Worm (Caenorhabditis elegans): ENCODE measurements around the gene T11B7.2.

Gene T11B7.2

DNA sequence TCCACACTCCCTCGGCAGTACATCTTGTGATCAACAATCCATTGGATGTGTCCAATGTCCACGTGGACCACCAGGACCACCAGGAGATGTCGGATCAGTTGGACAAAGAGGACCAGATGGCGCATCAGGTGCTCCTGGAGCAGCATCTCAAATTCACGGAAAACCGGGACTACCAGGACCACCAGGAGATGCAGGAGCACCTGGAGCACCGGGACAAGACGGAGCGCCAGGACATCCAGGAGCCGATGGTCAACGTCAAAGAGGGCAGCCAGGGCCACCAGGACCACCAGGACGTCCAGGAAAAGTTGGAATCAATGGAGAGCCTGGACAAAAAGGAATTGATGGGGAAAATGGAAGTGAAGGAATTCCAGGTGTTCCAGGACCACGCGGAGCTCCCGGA is 4.6 kb upstream of the T11B7.2 start:
- TF ChIP-seq nhr-77 (tag; optimal IDR thresholded peaks at IDR 0.05) (no peak), unc-130 (tag; optimal IDR thresholded peaks at IDR 0.05) (no peak), fkh-4 (tag; optimal IDR thresholded peaks at IDR 0.05; ENCODE audit: borderline replicate concordance) (no peak), efl-1 (optimal IDR thresholded peaks at IDR 0.05) (no peak), efl-1 (GFP tag; optimal IDR thresholded peaks at IDR 0.05 in 1 of 2) (peak in 1 of 2 experiments; percentile 56)

DNA sequence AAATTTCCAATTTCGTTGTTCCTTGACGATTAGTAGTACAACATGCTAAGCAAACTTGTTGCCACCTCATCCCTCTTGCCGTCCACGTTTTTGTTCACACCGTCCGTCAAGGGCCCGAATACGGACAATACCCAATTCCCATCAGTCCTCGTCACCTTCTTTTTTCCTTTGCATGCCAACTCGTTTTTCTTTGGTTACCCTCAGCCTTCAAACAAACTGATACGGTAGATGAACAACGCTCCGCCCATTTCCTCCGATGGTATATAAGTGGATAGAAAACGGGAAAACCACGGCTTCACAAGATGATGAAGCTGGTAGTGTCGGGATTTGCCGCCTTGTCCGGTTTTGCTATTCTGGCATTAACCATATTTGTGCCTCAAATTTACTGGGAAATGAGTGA is 3.6 kb upstream of the T11B7.2 start, which contains the start of gene col-118:
Gene col-118, plus strand, starts transcription at position 301 of the 400 bp plus-strand sequence.
- TF ChIP-seq nhr-90 (tag; optimal IDR thresholded peaks at IDR 0.05; ENCODE audit: poor library complexity) (no peak), ceh-8 (GFP tag; optimal IDR thresholded peaks at IDR 0.05) (no peak), sup-37 (GFP tag; optimal IDR thresholded peaks at IDR 0.05) (no peak), mep-1 (tag; optimal IDR thresholded peaks at IDR 0.05) (no peak), tlp-1 (tag; optimal IDR thresholded peaks at IDR 0.05) (no peak), nhr-19 (GFP tag; conservative IDR thresholded peaks at IDR 0.05) (no peak), isw-1 (GFP tag; IDR thresholded peaks at IDR 0.05) (no peak), zip-4 (GFP tag; optimal IDR thresholded peaks at IDR 0.05) (no peak)

- TF ChIP-seq lin-14 (GFP tag; optimal IDR thresholded peaks at IDR 0.05) (no peak), elt-2 (tag; optimal IDR thresholded peaks at IDR 0.05) (peak; percentile 68), efl-1 (optimal IDR thresholded peaks at IDR 0.05) (no peak), efl-1 (GFP tag; optimal IDR thresholded peaks at IDR 0.05 in 1 of 2) (peak in 1 of 2 experiments; percentile 50), ztf-4 (tag; optimal IDR thresholded peaks at IDR 0.05) (no peak), unc-30 (tag; optimal IDR thresholded peaks at IDR 0.05) (no peak), lin-13 (GFP tag; optimal IDR thresholded peaks at IDR 0.05) (no peak), nhr-12 (tag; optimal IDR thresholded peaks at IDR 0.05) (no peak), unc-62 (GFP tag; optimal IDR thresholded peaks at IDR 0.05) (no peak), ces-1 (GFP tag; optimal IDR thresholded peaks at IDR 0.05) (no peak), lsy-2 (tag; optimal IDR thresholded peaks at IDR 0.05) (no peak)
Measured at ce11 chrIV:8845922-8846321, 1.6 kb upstream of the T11B7.2 start.

ce11 chrIV:8840161-8840765 is 4.1 kb downstream of the T11B7.2 start, which contains the start of the genes T28C6.11 and T11B7.1:
TSS of gene T28C6.11 (minus strand) at chrIV:8840261.
TSS of gene T11B7.1 (plus strand) at chrIV:8840715.
- TF ChIP-seq pag-3 (tag; optimal IDR thresholded peaks at IDR 0.05; ENCODE audit: borderline replicate concordance, insufficient read depth) (no peak), ceh-88 (GFP tag; IDR thresholded peaks at IDR 0.05) (no peak), lin-13 (GFP tag; optimal IDR thresholded peaks at IDR 0.05) (no peak), ceh-8 (GFP tag; optimal IDR thresholded peaks at IDR 0.05) (no peak), nhr-28 (tag; optimal IDR thresholded peaks at IDR 0.05) (no peak), fkh-10 (GFP tag; optimal IDR thresholded peaks at IDR 0.05) (no peak), nhr-76 (tag; optimal IDR thresholded peaks at IDR 0.05) (no peak), mab-9 (GFP tag; IDR thresholded peaks at IDR 0.05) (no peak), ets-5 (GFP tag; IDR thresholded peaks at IDR 0.05) (no peak), aha-1 (tag; optimal IDR thresholded peaks at IDR 0.05) (no peak), pax-3 (tag; optimal IDR thresholded peaks at IDR 0.05) (no peak)

ce11 chrIV:8830591-8830990 is 13.8 kb downstream of the T11B7.2 start, which contains the start of gene T28C6.8:
TSS of gene T28C6.8 (minus strand) at chrIV:8830727.
- TF ChIP-seq pax-3 (tag; optimal IDR thresholded peaks at IDR 0.05) (no peak), efl-1 (optimal IDR thresholded peaks at IDR 0.05) (peak; percentile 17 to 23), efl-1 (GFP tag; optimal IDR thresholded peaks at IDR 0.05 in 1 of 2) (no peak), C16A3.4 (tag; optimal IDR thresholded peaks at IDR 0.05) (peak; percentile 1), sup-37 (GFP tag; optimal IDR thresholded peaks at IDR 0.05) (no peak), ceh-88 (GFP tag; IDR thresholded peaks at IDR 0.05) (no peak), tlp-1 (tag; optimal IDR thresholded peaks at IDR 0.05) (no peak), fkh-10 (GFP tag; optimal IDR thresholded peaks at IDR 0.05) (no peak), aha-1 (tag; optimal IDR thresholded peaks at IDR 0.05) (no peak), fkh-4 (tag; optimal IDR thresholded peaks at IDR 0.05; ENCODE audit: borderline replicate concordance) (no peak), snu-23 (GFP tag; optimal IDR thresholded peaks at IDR 0.05) (peak; percentile 59), fos-1 (tag; optimal IDR thresholded peaks at IDR 0.05) (no peak), ztf-4 (tag; optimal IDR thresholded peaks at IDR 0.05) (no peak), mef-2 (tag; optimal IDR thresholded peaks at IDR 0.05) (no peak), nhr-20 (tag; optimal IDR thresholded peaks at IDR 0.05) (peak; percentile 59), egl-27 (tag; optimal IDR thresholded peaks at IDR 0.05) (peak in 1 of 2 experiments; percentile 18), nhr-90 (tag; optimal IDR thresholded peaks at IDR 0.05; ENCODE audit: poor library complexity) (peak; percentile 36), egl-13 (tag; optimal IDR thresholded peaks at IDR 0.05) (no peak), zag-1 (tag; optimal IDR thresholded peaks at IDR 0.05) (no peak), nhr-71 (tag; optimal IDR thresholded peaks at IDR 0.05) (peak; percentile 63), lin-35 (GFP tag; optimal IDR thresholded peaks at IDR 0.05) (peak in 1 of 2 experiments; percentile 68), nhr-84 (tag; optimal IDR thresholded peaks at IDR 0.05) (no peak), irx-1 (tag; optimal IDR thresholded peaks at IDR 0.05) (peak; percentile 10)

Measured in whole organism, L1 larva.